Worm (Caenorhabditis elegans) whole organism, L2 larva: Measurements from ENCODE around the gene ugt-62.

ENCODE experiments used
- C34F6.9 ChIP-seq: fragments of 150-350 bp; optimal IDR thresholded peaks from 2 replicates; lab custom pipeline; 2014; ENCODE audit warnings: missing biosample characterization, missing genetic modification characterization
- alr-1 ChIP-seq: fragments of 150-350 bp; optimal IDR thresholded peaks from 2 replicates; lab custom pipeline; 2014; ENCODE audit warnings: missing biosample characterization, missing genetic modification characterization
- aly-2 ChIP-seq: fragments of 150-350 bp; optimal IDR thresholded peaks from 2 replicates; lab custom pipeline; 2014; ENCODE audit warnings: missing biosample characterization, missing genetic modification characterization
- elt-1 ChIP-seq: fragments of 150-350 bp; optimal IDR thresholded peaks from 2 replicates; lab custom pipeline; 2014; ENCODE audit warnings: missing biosample characterization, missing genetic modification characterization
- fos-1 ChIP-seq: fragments of 150-350 bp; optimal IDR thresholded peaks from 2 replicates; lab custom pipeline; 2014; ENCODE audit warnings: missing biosample characterization, missing genetic modification characterization
- lsy-2 ChIP-seq, 2 experiments: fragments of 150-350 bp in 1 of 2; sonication (generic microtip) in 1 of 2; optimal IDR thresholded peaks; 2 replicates each; lab custom pipeline; 2014 to 2017; ENCODE audit warnings: missing biosample characterization in 2 of 2, missing genetic modification characterization in 2 of 2
- nhr-23 ChIP-seq: fragments of 150-350 bp; optimal IDR thresholded peaks from 2 replicates; lab custom pipeline; 2014; ENCODE audit warnings: missing biosample characterization, missing genetic modification reagents, missing genetic modification characterization
- nhr-237 ChIP-seq: fragments of 150-350 bp; optimal IDR thresholded peaks from 2 replicates; lab custom pipeline; 2014; ENCODE audit warnings: missing biosample characterization, missing genetic modification characterization
- nhr-25 ChIP-seq: fragments of 150-350 bp; sonication (generic microtip); optimal IDR thresholded peaks from 3 replicates; lab custom pipeline; 2014; ENCODE audit warnings: missing biosample characterization, missing genetic modification characterization
- peb-1 ChIP-seq: fragments of 150-350 bp; optimal IDR thresholded peaks from 2 replicates; lab custom pipeline; 2014; ENCODE audit warnings: missing biosample characterization, missing genetic modification characterization
- ztf-1 ChIP-seq: fragments of 200-800 bp; sonication (Bioruptor generic); conservative IDR thresholded peaks from 2 replicates; pipeline ENCODE4 v1.3.6; 2022; ENCODE audit warnings: missing genetic modification characterization, missing compliant biosample characterization
- ztf-11 ChIP-seq: sonication (generic microtip); optimal IDR thresholded peaks from 2 replicates; lab custom pipeline; 2017; ENCODE audit warnings: missing biosample characterization, missing genetic modification characterization

- TF ChIP-seq ztf-11 (tag; lab: Kevin White, UChicago), result no peak
- TF ChIP-seq aly-2 (tag; lab: Kevin White, UChicago), result no peak
- TF ChIP-seq nhr-25 (tag; lab: Kevin White, UChicago), result no peak
- TF ChIP-seq fos-1, result peak; percentile 70
- TF ChIP-seq ztf-1 (GFP tag; lab: Robert Waterston, UW), result no peak
- no peak for TF ChIP-seq lsy-2 (tag; optimal IDR thresholded peaks at IDR 0.05; lab: Kevin White, UChicago)
- no peak for TF ChIP-seq nhr-237 (tag; lab: Kevin White, UChicago)
- TF ChIP-seq alr-1 (tag; lab: Kevin White, UChicago), result no peak
- no peak for TF ChIP-seq C34F6.9 (tag; lab: Kevin White, UChicago)
- TF ChIP-seq peb-1 (tag; lab: Kevin White, UChicago), result no peak
- TF ChIP-seq elt-1 (tag; lab: Kevin White, UChicago), result no peak
- no peak for TF ChIP-seq nhr-23
Measured at ce11 chrIII:4540604-4541003, at the start of gene ugt-62.
